Worm (Caenorhabditis elegans) whole organism, young adult: ENCODE measurements around the gene Y40H7A.11.

ENCODE experiments used
- B0261.1 ChIP-seq: sonication (generic microtip); optimal IDR thresholded peaks from 2 replicates; lab custom pipeline; 2016; ENCODE audit warnings: mild to moderate bottlenecking, missing genetic modification characterization, moderate library complexity, missing compliant biosample characterization
- D2030.7 ChIP-seq: fragments of 200-800 bp; sonication (Bioruptor generic); IDR thresholded peaks from 2 replicates; pipeline ENCODE4 v1.3.6; 2022; ENCODE audit warnings: missing genetic modification reagents, missing genetic modification characterization, missing compliant biosample characterization
- F23B12.7 ChIP-seq: sonication (generic microtip); optimal IDR thresholded peaks from 2 replicates; lab custom pipeline; 2017; ENCODE audit warnings: missing genetic modification characterization, mild to moderate bottlenecking, missing compliant biosample characterization, antibody characterized with exemption, moderate library complexity; ENCODE audit not compliant: insufficient read depth
- F33H1.4 ChIP-seq: fragments of 200-800 bp; sonication (Bioruptor generic); IDR thresholded peaks from 2 replicates; pipeline ENCODE4 v1.3.6; 2022; ENCODE audit warnings: missing genetic modification reagents, missing genetic modification characterization, missing compliant biosample characterization
- F52B5.7 ChIP-seq: sonication (generic microtip); optimal IDR thresholded peaks from 2 replicates; lab custom pipeline; 2016; ENCODE audit warnings: mild to moderate bottlenecking, missing genetic modification characterization, missing compliant biosample characterization
- F55B11.4 ChIP-seq: sonication (generic microtip); optimal IDR thresholded peaks from 2 replicates; lab custom pipeline; 2016; ENCODE audit warnings: missing compliant biosample characterization, missing genetic modification characterization, borderline replicate concordance; ENCODE audit not compliant: insufficient read depth
- F57A8.1 ChIP-seq: fragments of 200-800 bp; sonication (Bioruptor generic); optimal IDR thresholded peaks from 2 replicates; lab custom pipeline; 2018; ENCODE audit warnings: mild to moderate bottlenecking, missing genetic modification characterization, moderate library complexity, missing compliant biosample characterization
- F57C9.4 ChIP-seq: sonication (generic microtip); optimal IDR thresholded peaks from 2 replicates; lab custom pipeline; 2017; ENCODE audit warnings: mild to moderate bottlenecking, missing genetic modification characterization, missing compliant biosample characterization
- K11D2.4 ChIP-seq: fragments of 200-800 bp; sonication (Bioruptor generic); IDR thresholded peaks from 2 replicates; pipeline ENCODE4 v1.3.6; 2022; ENCODE audit warnings: missing genetic modification reagents, missing genetic modification characterization, missing compliant biosample characterization
- K12H6.12 ChIP-seq: fragments of 200-800 bp; sonication (Bioruptor generic); optimal IDR thresholded peaks from 2 replicates; lab custom pipeline; 2018; ENCODE audit warnings: mild to moderate bottlenecking, missing genetic modification characterization, missing compliant biosample characterization
- T26A5.8 ChIP-seq: sonication (generic microtip); optimal IDR thresholded peaks from 2 replicates; lab custom pipeline; 2016; ENCODE audit warnings: missing genetic modification characterization, missing compliant biosample characterization
- Y53F4B.3 ChIP-seq: fragments of 200-800 bp; sonication (Bioruptor generic); IDR thresholded peaks from 2 replicates; pipeline ENCODE4 v1.3.6; 2022; ENCODE audit warnings: missing genetic modification reagents, missing genetic modification characterization, missing compliant biosample characterization
- Y56A3A.18 ChIP-seq: fragments of 200-800 bp; sonication (Bioruptor generic); IDR thresholded peaks from 2 replicates; pipeline ENCODE4 v1.3.6; 2022; ENCODE audit warnings: missing genetic modification reagents, missing genetic modification characterization, missing compliant biosample characterization
- atf-7 ChIP-seq: sonication (generic microtip); optimal IDR thresholded peaks from 2 replicates; lab custom pipeline; 2017; ENCODE audit warnings: mild to moderate bottlenecking, missing genetic modification characterization, missing compliant biosample characterization
- attf-3 ChIP-seq: fragments of 200-800 bp; sonication (Bioruptor generic); conservative IDR thresholded peaks from 2 replicates; pipeline ENCODE4 v1.3.6; 2022; ENCODE audit warnings: missing genetic modification reagents, missing genetic modification characterization, missing compliant biosample characterization
- attf-5 ChIP-seq: fragments of 200-800 bp; sonication (Bioruptor generic); optimal IDR thresholded peaks from 2 replicates; lab custom pipeline; 2018; ENCODE audit warnings: mild to moderate bottlenecking, missing genetic modification characterization, missing compliant biosample characterization
- cebp-2 ChIP-seq: fragments of 200-800 bp; sonication (Bioruptor generic); IDR thresholded peaks from 2 replicates; pipeline ENCODE4 v1.3.6; 2022; ENCODE audit warnings: missing genetic modification characterization, missing compliant biosample characterization
- dpff-1 ChIP-seq: sonication (generic microtip); optimal IDR thresholded peaks from 2 replicates; lab custom pipeline; 2017; ENCODE audit warnings: mild to moderate bottlenecking, missing genetic modification characterization, missing compliant biosample characterization
- egl-44 ChIP-seq: fragments of 200-800 bp; sonication (Bioruptor generic); IDR thresholded peaks from 2 replicates; pipeline ENCODE4 v1.3.6; 2022; ENCODE audit warnings: missing genetic modification reagents, missing genetic modification characterization, missing compliant biosample characterization
- egrh-3 ChIP-seq: fragments of 200-800 bp; sonication (Bioruptor generic); IDR thresholded peaks from 2 replicates; pipeline ENCODE4 v1.3.6; 2022; ENCODE audit warnings: missing genetic modification reagents, missing genetic modification characterization, missing compliant biosample characterization
- hmg-20 ChIP-seq: fragments of 200-800 bp; sonication (Bioruptor generic); IDR thresholded peaks from 2 replicates; pipeline ENCODE4 v1.3.6; 2022; ENCODE audit warnings: missing genetic modification reagents, missing genetic modification characterization, missing compliant biosample characterization
- hrde-1 ChIP-seq: sonication (generic microtip); optimal IDR thresholded peaks from 2 replicates; lab custom pipeline; 2016; ENCODE audit warnings: missing genetic modification characterization, mild to moderate bottlenecking, missing compliant biosample characterization, moderate library complexity, missing genotype, missing genetic modification reagents, borderline replicate concordance
- lin-26 ChIP-seq: fragments of 200-800 bp; sonication (Bioruptor generic); IDR thresholded peaks from 2 replicates; pipeline ENCODE4 v1.3.6; 2022; ENCODE audit warnings: missing genetic modification reagents, missing genetic modification characterization, missing compliant biosample characterization
- lin-35 ChIP-seq, 3 experiments: fragments of 150-350 bp in 2 of 3; sonication (generic microtip) in 1 of 3; optimal IDR thresholded peaks; 2 replicates each; lab custom pipeline; 2014 to 2018; ENCODE audit warnings: missing biosample characterization in 3 of 3, missing genetic modification characterization in 3 of 3, missing genetic modification reagents in 3 of 3
- lin-40 ChIP-seq: sonication (generic microtip); optimal IDR thresholded peaks from 2 replicates; lab custom pipeline; 2016; ENCODE audit warnings: missing genetic modification characterization, mild to moderate bottlenecking, missing compliant biosample characterization, missing genotype, missing genetic modification reagents
- lir-1 ChIP-seq: fragments of 200-800 bp; sonication (Bioruptor generic); conservative IDR thresholded peaks from 2 replicates; pipeline ENCODE4 v1.3.6; 2022; ENCODE audit warnings: missing genetic modification reagents, missing genetic modification characterization, missing compliant biosample characterization
- madf-10 ChIP-seq: sonication (generic microtip); optimal IDR thresholded peaks from 2 replicates; lab custom pipeline; 2016; ENCODE audit warnings: mild to moderate bottlenecking, missing genetic modification characterization, missing compliant biosample characterization
- madf-8 ChIP-seq: fragments of 200-800 bp; sonication (Bioruptor generic); conservative IDR thresholded peaks from 2 replicates; pipeline ENCODE4 v1.3.6; 2022; ENCODE audit warnings: missing genetic modification reagents, missing genetic modification characterization, missing compliant biosample characterization
- mxl-1 ChIP-seq: sonication (generic microtip); optimal IDR thresholded peaks from 2 replicates; lab custom pipeline; 2016; ENCODE audit warnings: missing genetic modification characterization, missing compliant biosample characterization
- nfyb-1 ChIP-seq: fragments of 200-800 bp; sonication (Bioruptor generic); IDR thresholded peaks from 2 replicates; pipeline ENCODE4 v1.3.6; 2022; ENCODE audit warnings: missing genetic modification reagents, missing genetic modification characterization, missing compliant biosample characterization
- nhr-179 ChIP-seq: sonication (generic microtip); optimal IDR thresholded peaks from 2 replicates; lab custom pipeline; 2016; ENCODE audit warnings: mild to moderate bottlenecking, missing genetic modification characterization, missing compliant biosample characterization
- nhr-80 ChIP-seq: sonication (generic microtip); optimal IDR thresholded peaks from 2 replicates; lab custom pipeline; 2016; ENCODE audit warnings: missing genetic modification characterization, missing compliant biosample characterization
- pha-4 ChIP-seq: fragments of 150-350 bp; sonication (generic microtip); optimal IDR thresholded peaks from 2 replicates; lab custom pipeline; 2014; ENCODE audit warnings: missing biosample characterization, missing genetic modification reagents, missing genetic modification characterization
- repo-1 ChIP-seq: sonication (generic microtip); optimal IDR thresholded peaks from 2 replicates; lab custom pipeline; 2017; ENCODE audit warnings: mild to moderate bottlenecking, missing genetic modification characterization, missing compliant biosample characterization
- rpc-1 ChIP-seq, 2 experiments: fragments of 150-350 bp in 1 of 2; sonication (generic microtip) in 1 of 2; optimal IDR thresholded peaks; 2 replicates each; lab custom pipeline; 2014 to 2018; ENCODE audit warnings: missing biosample characterization in 1 of 2, missing genetic modification characterization in 1 of 2, missing genetic modification reagents in 1 of 2, missing genotype in 1 of 2
- tbp1 ChIP-seq: fragments of 200-800 bp; sonication (Bioruptor generic); optimal IDR thresholded peaks from 2 replicates; lab custom pipeline; 2018; ENCODE audit warnings: mild to moderate bottlenecking, missing genetic modification characterization, missing compliant biosample characterization
- tbx-9 ChIP-seq: sonication (generic microtip); optimal IDR thresholded peaks from 2 replicates; lab custom pipeline; 2016; ENCODE audit warnings: borderline replicate concordance, missing genetic modification characterization, inconsistent platforms, missing compliant biosample characterization
- tlf-1 ChIP-seq: fragments of 200-800 bp; sonication (Bioruptor generic); optimal IDR thresholded peaks from 2 replicates; lab custom pipeline; 2018; ENCODE audit warnings: mild to moderate bottlenecking, missing genetic modification characterization, missing compliant biosample characterization
- unc-130 ChIP-seq: sonication (generic microtip); optimal IDR thresholded peaks from 2 replicates; lab custom pipeline; 2016; ENCODE audit warnings: missing genetic modification reagents, missing genetic modification characterization, missing compliant biosample characterization
- xnd-1 ChIP-seq: sonication (generic microtip); optimal IDR thresholded peaks from 2 replicates; lab custom pipeline; 2016; ENCODE audit warnings: missing genotype, missing genetic modification reagents, missing genetic modification characterization, missing compliant biosample characterization
- ztf-18 ChIP-seq: sonication (generic microtip); optimal IDR thresholded peaks from 2 replicates; lab custom pipeline; 2016; ENCODE audit warnings: missing genotype, mild to moderate bottlenecking, missing genetic modification characterization, missing compliant biosample characterization
- ztf-22 ChIP-seq: fragments of 200-800 bp; sonication (Bioruptor generic); optimal IDR thresholded peaks from 2 replicates; lab custom pipeline; 2018; ENCODE audit warnings: mild to moderate bottlenecking, missing genetic modification characterization, moderate library complexity, missing compliant biosample characterization

Gene Y40H7A.11

ce11 chrIV:15251075-15251474, 30.9 kb upstream of the Y40H7A.11 start:
- TF ChIP-seq hrde-1 (tag; lab: Kevin White, UChicago): no peak
- no peak for TF ChIP-seq xnd-1 (tag; lab: Kevin White, UChicago)
- no peak for TF ChIP-seq F57C9.4 (tag; lab: Kevin White, UChicago)
- TF ChIP-seq lin-40 (tag; lab: Kevin White, UChicago): no peak

ce11 chrIV:15245655-15246054, 25.5 kb upstream of the Y40H7A.11 start, which contains the start of gene Y73F8A.36:
Y73F8A.36 (plus strand) TSS chrIV:15245955.
- no peak for TF ChIP-seq D2030.7 (GFP tag; lab: Robert Waterston, UW)
- no peak for TF ChIP-seq F52B5.7 (tag; lab: Kevin White, UChicago)
- no peak for TF ChIP-seq Y53F4B.3 (GFP tag; lab: Robert Waterston, UW)
- no peak for TF ChIP-seq ztf-18
- no peak for TF ChIP-seq nfyb-1
- TF ChIP-seq egl-44 (GFP tag; lab: Robert Waterston, UW): no peak
- no peak for TF ChIP-seq egrh-3 (GFP tag; lab: Robert Waterston, UW)
- no peak for TF ChIP-seq F33H1.4 (GFP tag; lab: Robert Waterston, UW)
- TF ChIP-seq dpff-1 (tag; lab: Kevin White, UChicago): no peak
- TF ChIP-seq K12H6.12 (tag; lab: Kevin White, UChicago): no peak
- no peak for TF ChIP-seq lin-35 (GFP tag; optimal IDR thresholded peaks at IDR 0.05; lab: Kevin White, UChicago)
- no peak for TF ChIP-seq lin-40 (tag; lab: Kevin White, UChicago)
- no peak for TF ChIP-seq tlf-1 (GFP tag; lab: Kevin White, UChicago)
- TF ChIP-seq K11D2.4 (GFP tag; lab: Robert Waterston, UW): no peak
- TF ChIP-seq unc-130: no peak

ce11 chrIV:15235856-15236255, 15.7 kb upstream of the Y40H7A.11 start, which contains the start of gene lgc-52:
lgc-52 (plus strand) TSS chrIV:15236123.
- TF ChIP-seq D2030.7 (GFP tag; lab: Robert Waterston, UW) (no peak), hmg-20 (no peak), dpff-1 (tag; lab: Kevin White, UChicago) (no peak), nhr-80 (no peak), T26A5.8 (tag; lab: Kevin White, UChicago) (no peak), K11D2.4 (GFP tag; lab: Robert Waterston, UW) (no peak), B0261.1 (tag; lab: Kevin White, UChicago) (no peak)

ce11 chrIV:15234943-15235605, 14.9 kb upstream of the Y40H7A.11 start, which contains the start of gene pkd-2:
pkd-2 (minus strand) TSS chrIV:15234993.
- TF ChIP-seq mxl-1 (tag; lab: Kevin White, UChicago) (no peak), pha-4 (no peak), F57A8.1 (GFP tag; lab: Kevin White, UChicago) (no peak), repo-1 (tag; lab: Kevin White, UChicago) (no peak), madf-10 (tag; lab: Kevin White, UChicago) (no peak), lin-26 (GFP tag; lab: Robert Waterston, UW) (no peak; the same call in 1 of the 2 replicates), attf-3 (GFP tag; lab: Robert Waterston, UW) (no peak), tbp1 (GFP tag; lab: Kevin White, UChicago) (peak; percentile 88), cebp-2 (no peak), attf-5 (GFP tag; lab: Kevin White, UChicago) (no peak), tbx-9 (tag; lab: Kevin White, UChicago) (no peak), xnd-1 (tag; lab: Kevin White, UChicago) (no peak), rpc-1 (optimal IDR thresholded peaks at IDR 0.05; lab: Kevin White, UChicago) (peak; percentile 72), rpc-1 (tag; optimal IDR thresholded peaks at IDR 0.05; lab: Kevin White, UChicago) (peak; percentile 79), F55B11.4 (tag; lab: Kevin White, UChicago) (no peak), lir-1 (no peak), Y56A3A.18 (GFP tag; lab: Robert Waterston, UW) (0 out of 2 replicates have a peak, but pooled peaks have one; percentile 14), madf-8 (no peak), F23B12.7 (tag; lab: Kevin White, UChicago) (no peak), tlf-1 (GFP tag; lab: Kevin White, UChicago) (no peak), ztf-22 (GFP tag; lab: Kevin White, UChicago) (no peak), atf-7 (tag; lab: Kevin White, UChicago) (no peak), ztf-18 (no peak), nhr-179 (no peak)
